Fruit fly (Drosophila melanogaster) whole organism, embryonic: Measurements from ENCODE around the gene CG32647.
A peak's percentile ranks its signal among the peaks of the same experiment; 100 is the strongest.

Experiments
- Adf1 ChIP-seq: fragments of 200-800 bp; sonication (Bioruptor generic); IDR thresholded peaks from 2 replicates; pipeline ENCODE4 v1.3.6; 2022; ENCODE audit warnings: missing biosample characterization, missing genetic modification characterization
- Aef1 ChIP-seq: fragments of 200-800 bp; sonication (Bioruptor generic); IDR thresholded peaks from 3 replicates; pipeline ENCODE4 v1.3.6; 2022; ENCODE audit warnings: missing biosample characterization, missing genetic modification characterization
- CG10147 ChIP-seq: fragments of 200-800 bp; sonication (Bioruptor generic); optimal IDR thresholded peaks from 2 replicates; lab custom pipeline; 2019; ENCODE audit warnings: missing biosample characterization, mild to moderate bottlenecking, missing genetic modification characterization, moderate library complexity
- CG12104 ChIP-seq: fragments of 200-800 bp; sonication (Bioruptor generic); optimal IDR thresholded peaks from 3 replicates; lab custom pipeline; 2016; ENCODE audit warnings: missing biosample characterization, missing genetic modification characterization
- CG13287 ChIP-seq: fragments of 200-800 bp; sonication (Bioruptor generic); IDR thresholded peaks from 2 replicates; pipeline ENCODE4 v1.3.6; 2022; ENCODE audit warnings: missing biosample characterization, missing genetic modification characterization; ENCODE audit not compliant: partially characterized antibody
- CG15011 ChIP-seq: fragments of 200-800 bp; sonication (Bioruptor generic); optimal IDR thresholded peaks from 3 replicates; lab custom pipeline; 2018; ENCODE audit warnings: missing biosample characterization, mild to moderate bottlenecking, missing genetic modification characterization
- CG15601 ChIP-seq: fragments of 200-800 bp; sonication (Bioruptor generic); optimal IDR thresholded peaks from 3 replicates; lab custom pipeline; 2019; ENCODE audit warnings: missing biosample characterization, mild to moderate bottlenecking, missing genetic modification characterization, moderate library complexity
- CG17361 ChIP-seq: fragments of 200-800 bp; sonication (Bioruptor generic); IDR thresholded peaks from 3 replicates; pipeline ENCODE4 v1.3.6; 2022; ENCODE audit warnings: missing biosample characterization, missing genetic modification characterization
- CG1792 ChIP-seq: fragments of 200-800 bp; sonication (Bioruptor generic); optimal IDR thresholded peaks from 2 replicates; lab custom pipeline; 2016; ENCODE audit warnings: missing biosample characterization, missing genetic modification characterization
- CG2199 ChIP-seq: fragments of 200-800 bp; sonication (Bioruptor generic); IDR thresholded peaks from 3 replicates; pipeline ENCODE4 v1.3.6; 2022; ENCODE audit warnings: missing biosample characterization, missing genetic modification characterization
- CG2875 ChIP-seq: fragments of 200-800 bp; sonication (Bioruptor generic); optimal IDR thresholded peaks from 2 replicates; lab custom pipeline; 2017; ENCODE audit warnings: missing biosample characterization, mild to moderate bottlenecking, missing genetic modification characterization, missing genetic modification reagents
- CG30431 ChIP-seq: fragments of 200-800 bp; sonication (Bioruptor generic); optimal IDR thresholded peaks from 2 replicates; lab custom pipeline; 2017; ENCODE audit warnings: missing biosample characterization, missing genetic modification characterization
- CG31224 ChIP-seq: fragments of 200-800 bp; sonication (Bioruptor generic); IDR thresholded peaks from 2 replicates; pipeline ENCODE4 v1.3.6; 2022; ENCODE audit warnings: missing biosample characterization, missing genetic modification characterization
- CG34422 ChIP-seq: fragments of 200-800 bp; sonication (Bioruptor generic); IDR thresholded peaks from 3 replicates; pipeline ENCODE4 v1.3.6; 2022; ENCODE audit warnings: missing biosample characterization, missing genetic modification characterization
- CG3995 ChIP-seq: fragments of 200-800 bp; sonication (Bioruptor generic); optimal IDR thresholded peaks from 3 replicates; lab custom pipeline; 2016; ENCODE audit warnings: missing biosample characterization, missing genetic modification characterization
- CG5180 ChIP-seq: fragments of 200-800 bp; sonication (Bioruptor generic); optimal IDR thresholded peaks from 3 replicates; lab custom pipeline; 2017; ENCODE audit warnings: missing biosample characterization, missing genetic modification characterization, mild to moderate bottlenecking, moderate library complexity, missing genetic modification reagents
- CG5245 ChIP-seq: fragments of 200-800 bp; sonication (Bioruptor generic); optimal IDR thresholded peaks from 3 replicates; lab custom pipeline; 2016; ENCODE audit warnings: missing biosample characterization, missing genetic modification characterization
- CG7786 ChIP-seq: fragments of 200-800 bp; sonication (Bioruptor generic); optimal IDR thresholded peaks from 2 replicates; lab custom pipeline; 2016; ENCODE audit warnings: missing biosample characterization, missing genetic modification characterization
- CG8089 ChIP-seq: fragments of 200-800 bp; sonication (Bioruptor generic); optimal IDR thresholded peaks from 3 replicates; lab custom pipeline; 2016; ENCODE audit warnings: missing biosample characterization, missing genetic modification characterization
- CG8290 ChIP-seq, 3 experiments: fragments of 200-800 bp; sonication (Bioruptor generic); optimal IDR thresholded peaks; 2 replicates each; lab custom pipeline; 2016 to 2019; ENCODE audit warnings: missing biosample characterization in 3 of 3, missing genetic modification characterization in 3 of 3, mild to moderate bottlenecking in 2 of 3, moderate library complexity in 1 of 3
- CG8359 ChIP-seq: fragments of 200-800 bp; sonication (Bioruptor generic); optimal IDR thresholded peaks from 2 replicates; lab custom pipeline; 2017; ENCODE audit warnings: missing biosample characterization, mild to moderate bottlenecking, missing genetic modification characterization, borderline replicate concordance
- Camta ChIP-seq: fragments of 200-800 bp; sonication (Bioruptor generic); optimal IDR thresholded peaks from 2 replicates; lab custom pipeline; 2016; ENCODE audit warnings: missing biosample characterization, missing genetic modification characterization
- D19B ChIP-seq: fragments of 200-800 bp; sonication (Bioruptor generic); optimal IDR thresholded peaks from 2 replicates; lab custom pipeline; 2017; ENCODE audit warnings: missing biosample characterization, mild to moderate bottlenecking, missing genetic modification characterization
- GATAe ChIP-seq: fragments of 200-800 bp; sonication (Bioruptor generic); conservative IDR thresholded peaks from 2 replicates; pipeline ENCODE4 v1.3.6; 2022; ENCODE audit warnings: missing biosample characterization, missing genetic modification characterization
- HLH54F ChIP-seq: fragments of 200-800 bp; sonication (Bioruptor generic); optimal IDR thresholded peaks from 3 replicates; lab custom pipeline; 2016; ENCODE audit warnings: missing biosample characterization, missing genetic modification characterization
- Med ChIP-seq: fragments of 200-800 bp; sonication (Bioruptor generic); peaks from one replicate; lab custom pipeline; 2016; ENCODE audit warnings: missing biosample characterization, missing genetic modification characterization, mild to moderate bottlenecking, inconsistent platforms, moderate library complexity
- Nf-YC ChIP-seq: fragments of 200-800 bp; optimal IDR thresholded peaks from 3 replicates; lab custom pipeline; 2019; ENCODE audit warnings: missing biosample characterization, mild to moderate bottlenecking, missing genetic modification characterization, moderate library complexity
- Ptx1 ChIP-seq: fragments of 200-800 bp; sonication (Bioruptor generic); IDR thresholded peaks from 2 replicates; pipeline ENCODE4 v1.3.6; 2022; ENCODE audit warnings: missing biosample characterization, missing genetic modification characterization
- Rfx ChIP-seq: fragments of 200-800 bp; sonication (Bioruptor generic); IDR thresholded peaks from 2 replicates; pipeline ENCODE4 v1.3.6; 2022; ENCODE audit warnings: missing biosample characterization, missing genetic modification characterization
- Scr ChIP-seq: fragments of 200-800 bp; sonication (Bioruptor generic); IDR thresholded peaks from 2 replicates; pipeline ENCODE4 v1.3.6; 2022; ENCODE audit warnings: missing biosample characterization, missing genetic modification characterization; ENCODE audit not compliant: partially characterized antibody
- Vsx1 ChIP-seq: fragments of 200-800 bp; sonication (Bioruptor generic); optimal IDR thresholded peaks from 2 replicates; lab custom pipeline; 2017; ENCODE audit warnings: missing biosample characterization, mild to moderate bottlenecking, missing genetic modification characterization, missing genetic modification reagents
- amos ChIP-seq: fragments of 200-800 bp; sonication (Bioruptor generic); IDR thresholded peaks from 2 replicates; pipeline ENCODE4 v1.3.6; 2022; ENCODE audit warnings: missing biosample characterization, missing genetic modification characterization; ENCODE audit not compliant: partially characterized antibody
- ash1 ChIP-seq: fragments of 200-800 bp; sonication (Bioruptor generic); optimal IDR thresholded peaks from 2 replicates; lab custom pipeline; 2018; ENCODE audit warnings: missing biosample characterization, mild to moderate bottlenecking, missing genetic modification characterization
- ato ChIP-seq: fragments of 200-800 bp; sonication (Bioruptor generic); IDR thresholded peaks from 2 replicates; pipeline ENCODE4 v1.3.6; 2022; ENCODE audit warnings: missing biosample characterization, missing genetic modification characterization; ENCODE audit not compliant: partially characterized antibody
- cg ChIP-seq: fragments of 200-800 bp; sonication (Bioruptor generic); optimal IDR thresholded peaks from 3 replicates; lab custom pipeline; 2019; ENCODE audit warnings: missing biosample characterization, mild to moderate bottlenecking, missing genetic modification characterization, moderate library complexity
- crp ChIP-seq, 2 experiments: fragments of 200-800 bp; sonication (Bioruptor generic); optimal IDR thresholded peaks; 2 replicates in 1 of 2; 3 replicates in 1 of 2; lab custom pipeline; 2017; ENCODE audit warnings: missing biosample characterization in 2 of 2, missing genetic modification characterization in 2 of 2, mild to moderate bottlenecking in 1 of 2, moderate library complexity in 1 of 2
- dmrt11E ChIP-seq: fragments of 200-800 bp; sonication (Bioruptor generic); optimal IDR thresholded peaks from 3 replicates; lab custom pipeline; 2018; ENCODE audit warnings: missing biosample characterization, mild to moderate bottlenecking, missing genetic modification characterization, moderate library complexity
- exex ChIP-seq: fragments of 200-800 bp; sonication (Bioruptor generic); optimal IDR thresholded peaks from 4 replicates; lab custom pipeline; 2018; ENCODE audit warnings: missing biosample characterization, mild to moderate bottlenecking, missing genetic modification characterization, moderate library complexity
- fru ChIP-seq: fragments of >200 bp; optimal IDR thresholded peaks from 2 replicates; lab custom pipeline; 2017
- grau ChIP-seq: fragments of 200-800 bp; optimal IDR thresholded peaks from 3 replicates; lab custom pipeline; 2019; ENCODE audit warnings: missing biosample characterization, mild to moderate bottlenecking, missing genetic modification characterization, moderate library complexity
- lmd ChIP-seq: fragments of 200-800 bp; sonication (Bioruptor generic); IDR thresholded peaks from 2 replicates; pipeline ENCODE4 v1.3.6; 2022; ENCODE audit warnings: missing biosample characterization, missing genetic modification characterization
- prd ChIP-seq, 3 experiments: fragments of >200 bp in 2 of 3; fragments of 200-800 bp in 1 of 3; sonication (Bioruptor generic) in 1 of 3; optimal IDR thresholded peaks in 2 of 3; IDR thresholded peaks in 1 of 3; 2 replicates in 2 of 3; 3 replicates in 1 of 3; pipeline versions ENCODE4 v1.3.6 to Lab custom; 2017 to 2022; ENCODE audit warnings: missing biosample characterization in 1 of 3, missing genetic modification characterization in 1 of 3
- rib ChIP-seq: fragments of 200-800 bp; sonication (Bioruptor generic); IDR thresholded peaks from 2 replicates; pipeline ENCODE4 v1.3.6; 2022; ENCODE audit warnings: missing biosample characterization, missing genetic modification characterization
- ro ChIP-seq: fragments of 200-800 bp; sonication (Bioruptor generic); IDR thresholded peaks from 2 replicates; pipeline ENCODE4 v1.3.6; 2022; ENCODE audit warnings: missing biosample characterization, missing genetic modification characterization
- tna ChIP-seq: fragments of 200-800 bp; sonication (Bioruptor generic); IDR thresholded peaks from 2 replicates; pipeline ENCODE4 v1.3.6; 2022; ENCODE audit warnings: missing biosample characterization, missing genetic modification characterization; ENCODE audit not compliant: partially characterized antibody
- unc-4 ChIP-seq: fragments of 200-800 bp; sonication (Bioruptor generic); IDR thresholded peaks from 2 replicates; pipeline ENCODE4 v1.3.6; 2022; ENCODE audit warnings: missing biosample characterization, missing genetic modification characterization; ENCODE audit not compliant: partially characterized antibody
- zen2 ChIP-seq: fragments of 200-800 bp; sonication (Bioruptor generic); IDR thresholded peaks from 3 replicates; pipeline ENCODE4 v1.3.6; 2022; ENCODE audit warnings: missing biosample characterization, missing genetic modification characterization; ENCODE audit not compliant: partially characterized antibody

CG32647 gene

dm6 chrX:12760466-12761133 is 24.2 kb downstream of the CG32647 start, which contains the start of gene Paics (continued):
- TF ChIP-seq CG10147 (GFP tag; lab: Kevin White, UChicago) (no peak), CG8290 (GFP tag; optimal IDR thresholded peaks at IDR 0.05; lab: Kevin White, UChicago) (no peak), CG8290 (tag; optimal IDR thresholded peaks at IDR 0.05; lab: Kevin White, UChicago) (no peak), Aef1 (no peak), CG15011 (GFP tag; lab: Kevin White, UChicago) (no peak), prd (optimal IDR thresholded peaks at IDR 0.05; lab: Kevin White, UChicago) (no peak), prd (GFP tag; IDR thresholded peaks at IDR 0.05; lab: Robert Waterston, UW) (peak; percentile 54; the same call in 1 of the 3 replicates), Scr (0 out of 2 replicates have a peak, but pooled peaks have one; percentile 23), tna (GFP tag; lab: Robert Waterston, UW) (0 out of 2 replicates have a peak, but pooled peaks have one; percentile 44), Rfx (0 out of 2 replicates have a peak, but pooled peaks have one; percentile 40), unc-4 (GFP tag; lab: Robert Waterston, UW) (0 out of 2 replicates have a peak, but pooled peaks have one; percentile 17), Adf1 (GFP tag; lab: Robert Waterston, UW) (peak; percentile 41; the same call in 1 of the 2 replicates), CG2199 (GFP tag; lab: Robert Waterston, UW) (0 out of 3 replicates have a peak, but pooled peaks have one; percentile 68), CG15601 (tag; lab: Kevin White, UChicago) (no peak), CG2875 (GFP tag; lab: Kevin White, UChicago) (no peak), zen2 (GFP tag; lab: Robert Waterston, UW) (no peak), Med (peak; percentile 83), fru (lab: Kevin White, UChicago) (no peak), crp (GFP tag; optimal IDR thresholded peaks at IDR 0.05; lab: Kevin White, UChicago) (no peak), CG34422 (GFP tag; lab: Robert Waterston, UW) (peak; percentile 44; the same call in 1 of the 3 replicates), Vsx1 (GFP tag; lab: Kevin White, UChicago) (no peak), CG31224 (GFP tag; lab: Robert Waterston, UW) (no peak), CG5180 (no peak), Nf-YC (tag; lab: Kevin White, UChicago) (peak; percentile 14), CG7786 (no peak), Camta (GFP tag; lab: Kevin White, UChicago) (no peak), CG3995 (GFP tag; lab: Kevin White, UChicago) (no peak), rib (GFP tag; lab: Robert Waterston, UW) (peak; percentile 55; the same call in 1 of the 2 replicates), CG5245 (GFP tag; lab: Kevin White, UChicago) (no peak), cg (GFP tag; lab: Kevin White, UChicago) (peak; percentile 76), CG8089 (GFP tag; lab: Kevin White, UChicago) (no peak), ato (GFP tag; lab: Robert Waterston, UW) (no peak), CG13287 (GFP tag; lab: Robert Waterston, UW) (peak; percentile 26; the same call in 1 of the 2 replicates), CG30431 (no peak), exex (tag; lab: Kevin White, UChicago) (no peak), lmd (0 out of 2 replicates have a peak, but pooled peaks have one; percentile 7), CG17361 (GFP tag; lab: Robert Waterston, UW) (0 out of 3 replicates have a peak, but pooled peaks have one; percentile 23), Ptx1 (GFP tag; lab: Robert Waterston, UW) (0 out of 2 replicates have a peak, but pooled peaks have one; percentile 38), GATAe (peak; percentile 39), D19B (GFP tag; lab: Kevin White, UChicago) (peak; percentile 24), HLH54F (no peak), CG1792 (GFP tag; lab: Kevin White, UChicago) (no peak), CG12104 (no peak), CG8359 (GFP tag; lab: Kevin White, UChicago) (peak; percentile 79), dmrt11E (tag; lab: Kevin White, UChicago) (no peak), amos (peak; percentile 36; the same call in 1 of the 2 replicates), ro (no peak), ash1 (GFP tag; lab: Kevin White, UChicago) (no peak), grau (no peak)
